Worm (Caenorhabditis elegans): Measurements from ENCODE around the gene F53C3.11.

- TF ChIP-seq elt-4 (tag; optimal IDR thresholded peaks at IDR 0.05) (no peak), ceh-30 (tag; optimal IDR thresholded peaks at IDR 0.05) (no peak), lin-11 (tag; optimal IDR thresholded peaks at IDR 0.05) (no peak), pqm-1 (tag; optimal IDR thresholded peaks at IDR 0.05) (no peak), ama-1 (optimal IDR thresholded peaks at IDR 0.05) (no peak), fax-1 (tag; optimal IDR thresholded peaks at IDR 0.05) (no peak)
These were observed 41.9 kb downstream of the F53C3.11 start, which contains the start of gene nhr-261 for ce11 chrII:3864652-3865051.

Data from whole organism, late embryonic.